Fruit fly (Drosophila melanogaster) whole organism, embryonic: ENCODE measurements around the gene CG33268.

Experiments used
- Asciz ChIP-seq: fragments of 200-800 bp; sonication (Bioruptor generic); optimal IDR thresholded peaks from 2 replicates; lab custom pipeline; 2017; ENCODE audit warnings: missing biosample characterization, mild to moderate bottlenecking, missing genetic modification characterization, missing genetic modification reagents
- Blimp-1 ChIP-seq: fragments of 200-800 bp; sonication (Bioruptor generic); optimal IDR thresholded peaks from 3 replicates; lab custom pipeline; 2018; ENCODE audit warnings: missing biosample characterization, missing genetic modification characterization, mild to moderate bottlenecking, moderate library complexity, missing genetic modification reagents
- CG10431 ChIP-seq: fragments of 200-800 bp; sonication (Bioruptor generic); optimal IDR thresholded peaks from 3 replicates; lab custom pipeline; 2018; ENCODE audit warnings: missing biosample characterization, mild to moderate bottlenecking, missing genetic modification characterization
- CG10654 ChIP-seq: fragments of 200-800 bp; sonication (Bioruptor generic); optimal IDR thresholded peaks from 2 replicates; lab custom pipeline; 2016; ENCODE audit warnings: missing biosample characterization, missing genetic modification characterization
- CG11456 ChIP-seq: fragments of 200-800 bp; sonication (Bioruptor generic); IDR thresholded peaks from 3 replicates; pipeline ENCODE4 v1.3.6; 2022; ENCODE audit warnings: missing biosample characterization, missing genetic modification characterization
- CG14014 ChIP-seq: fragments of 200-800 bp; sonication (Bioruptor generic); IDR thresholded peaks from 2 replicates; pipeline ENCODE4 v1.3.6; 2022; ENCODE audit warnings: missing biosample characterization, missing genetic modification characterization
- CG1832 ChIP-seq: fragments of 200-800 bp; sonication (Bioruptor generic); optimal IDR thresholded peaks from 2 replicates; lab custom pipeline; 2017; ENCODE audit warnings: missing biosample characterization, mild to moderate bottlenecking, missing genetic modification characterization, inconsistent platforms
- CG2202 ChIP-seq: fragments of 200-800 bp; sonication (Bioruptor generic); optimal IDR thresholded peaks from 2 replicates; lab custom pipeline; 2018; ENCODE audit warnings: missing biosample characterization, mild to moderate bottlenecking, missing genetic modification characterization
- CG3847 ChIP-seq: fragments of 200-800 bp; sonication (Bioruptor generic); IDR thresholded peaks from 2 replicates; pipeline ENCODE4 v1.3.6; 2022; ENCODE audit warnings: missing biosample characterization, missing genetic modification characterization
- CG4404 ChIP-seq: fragments of 200-800 bp; sonication (Bioruptor generic); IDR thresholded peaks from 2 replicates; pipeline ENCODE4 v1.3.6; 2022; ENCODE audit warnings: missing biosample characterization, missing genetic modification characterization
- CG6175 ChIP-seq: fragments of 200-800 bp; sonication (Bioruptor generic); IDR thresholded peaks from 3 replicates; pipeline ENCODE4 v1.3.6; 2022; ENCODE audit warnings: missing biosample characterization, missing genetic modification characterization
- CG6272 ChIP-seq: fragments of 200-800 bp; sonication (Bioruptor generic); IDR thresholded peaks from 2 replicates; pipeline ENCODE4 v1.3.6; 2022; ENCODE audit warnings: missing biosample characterization, missing genetic modification characterization
- CG6683 ChIP-seq: fragments of 200-800 bp; sonication (Bioruptor generic); optimal IDR thresholded peaks from 2 replicates; lab custom pipeline; 2017; ENCODE audit warnings: missing biosample characterization, mild to moderate bottlenecking, missing genetic modification characterization, missing genetic modification reagents
- CG6791 ChIP-seq: fragments of 200-800 bp; sonication (Bioruptor generic); IDR thresholded peaks from 3 replicates; pipeline ENCODE4 v1.3.6; 2022; ENCODE audit warnings: missing biosample characterization, missing genetic modification characterization; ENCODE audit not compliant: partially characterized antibody
- CG8281 ChIP-seq: fragments of 200-800 bp; sonication (Bioruptor generic); optimal IDR thresholded peaks from 2 replicates; lab custom pipeline; 2018; ENCODE audit warnings: missing biosample characterization, mild to moderate bottlenecking, missing genetic modification characterization, moderate library complexity
- CG8388 ChIP-seq: fragments of 200-800 bp; sonication (Bioruptor generic); optimal IDR thresholded peaks from 2 replicates; lab custom pipeline; 2019; ENCODE audit warnings: missing biosample characterization, mild to moderate bottlenecking, missing genetic modification characterization, moderate library complexity
- CG8924 ChIP-seq: fragments of 200-800 bp; optimal IDR thresholded peaks from 3 replicates; lab custom pipeline; 2019; ENCODE audit warnings: missing biosample characterization, mild to moderate bottlenecking, missing genetic modification characterization, moderate library complexity
- CG9437 ChIP-seq: fragments of 200-800 bp; sonication (Bioruptor generic); optimal IDR thresholded peaks from 2 replicates; lab custom pipeline; 2018; ENCODE audit warnings: missing biosample characterization, mild to moderate bottlenecking, missing genetic modification characterization
- CHES-1-like ChIP-seq: fragments of 200-800 bp; sonication (Bioruptor generic); optimal IDR thresholded peaks from 2 replicates; lab custom pipeline; 2016; ENCODE audit warnings: missing biosample characterization, missing genetic modification characterization
- D19A ChIP-seq: fragments of 200-800 bp; optimal IDR thresholded peaks from 3 replicates; lab custom pipeline; 2019; ENCODE audit warnings: missing biosample characterization, mild to moderate bottlenecking, missing genetic modification characterization, moderate library complexity
- Dip2 ChIP-seq: fragments of 200-800 bp; sonication (Bioruptor generic); IDR thresholded peaks from 2 replicates; pipeline ENCODE4 v1.3.6; 2022; ENCODE audit warnings: missing biosample characterization, missing genetic modification characterization
- Doc2 ChIP-seq: fragments of 200-800 bp; sonication (Bioruptor generic); IDR thresholded peaks from 2 replicates; pipeline ENCODE4 v1.3.6; 2022; ENCODE audit warnings: missing biosample characterization, missing genetic modification characterization
- Hey ChIP-seq: fragments of 200-800 bp; sonication (Bioruptor generic); optimal IDR thresholded peaks from 3 replicates; lab custom pipeline; 2018; ENCODE audit warnings: missing biosample characterization, mild to moderate bottlenecking, missing genetic modification characterization
- Kr ChIP-seq: fragments of 200-800 bp; sonication (Bioruptor generic); optimal IDR thresholded peaks from 2 replicates; lab custom pipeline; 2017; ENCODE audit warnings: missing biosample characterization, mild to moderate bottlenecking, missing genetic modification characterization
- Lpt ChIP-seq: fragments of >200 bp; optimal IDR thresholded peaks from 2 replicates; lab custom pipeline; 2018; ENCODE audit warnings: missing biosample characterization, missing genetic modification characterization
- MTF-1 ChIP-seq: fragments of 200-800 bp; sonication (Bioruptor generic); optimal IDR thresholded peaks from 2 replicates; lab custom pipeline; 2018; ENCODE audit warnings: missing biosample characterization, mild to moderate bottlenecking, missing genetic modification characterization, borderline replicate concordance
- Sry-δ ChIP-seq: fragments of 200-800 bp; sonication (Bioruptor generic); optimal IDR thresholded peaks from 2 replicates; lab custom pipeline; 2016; ENCODE audit warnings: missing biosample characterization, missing genetic modification characterization
- Stat92E ChIP-seq, 3 experiments: fragments of >200 bp in 2 of 3; fragments of 200-800 bp in 1 of 3; sonication (Bioruptor generic) in 1 of 3; optimal IDR thresholded peaks; 2 replicates each; lab custom pipeline; 2017 to 2019; ENCODE audit warnings: missing biosample characterization in 3 of 3, missing genetic modification characterization in 3 of 3, mild to moderate bottlenecking in 1 of 3, moderate library complexity in 1 of 3
- Xrp1 ChIP-seq: fragments of 200-800 bp; sonication (Bioruptor generic); IDR thresholded peaks from 2 replicates; pipeline ENCODE4 v1.3.6; 2022; ENCODE audit warnings: missing biosample characterization, missing genetic modification characterization
- bbx ChIP-seq: fragments of 200-800 bp; sonication (Bioruptor generic); IDR thresholded peaks from 2 replicates; pipeline ENCODE4 v1.3.6; 2022; ENCODE audit warnings: missing biosample characterization, missing genetic modification characterization; ENCODE audit not compliant: partially characterized antibody
- br ChIP-seq: fragments of >200 bp; optimal IDR thresholded peaks from 2 replicates; lab custom pipeline; 2017
- cas ChIP-seq: fragments of 200-800 bp; sonication (Bioruptor generic); IDR thresholded peaks from 2 replicates; pipeline ENCODE4 v1.3.6; 2022; ENCODE audit warnings: missing biosample characterization, missing genetic modification characterization
- caup ChIP-seq: fragments of 200-800 bp; sonication (Bioruptor generic); optimal IDR thresholded peaks from 3 replicates; lab custom pipeline; 2017; ENCODE audit warnings: missing biosample characterization, mild to moderate bottlenecking, missing genetic modification characterization, moderate library complexity; ENCODE audit not compliant: severe bottlenecking
- cg ChIP-seq: fragments of 200-800 bp; sonication (Bioruptor generic); optimal IDR thresholded peaks from 3 replicates; lab custom pipeline; 2019; ENCODE audit warnings: missing biosample characterization, mild to moderate bottlenecking, missing genetic modification characterization, moderate library complexity
- chif ChIP-seq, 2 experiments: fragments of 200-800 bp; sonication (Bioruptor generic); optimal IDR thresholded peaks; 3 replicates each; lab custom pipeline; 2016; ENCODE audit warnings: missing biosample characterization in 2 of 2, missing genetic modification characterization in 2 of 2
- croc ChIP-seq: fragments of 200-800 bp; sonication (Bioruptor generic); conservative IDR thresholded peaks from 3 replicates; pipeline ENCODE4 v1.3.6; 2022; ENCODE audit warnings: missing biosample characterization, missing genetic modification characterization
- hb ChIP-seq: fragments of 200-800 bp; sonication (Bioruptor generic); IDR thresholded peaks from 3 replicates; pipeline ENCODE4 v1.3.6; 2022; ENCODE audit warnings: missing biosample characterization, missing genetic modification characterization; ENCODE audit not compliant: partially characterized antibody
- inv ChIP-seq: fragments of 200-800 bp; sonication (Bioruptor generic); IDR thresholded peaks from 2 replicates; pipeline ENCODE4 v1.3.6; 2022; ENCODE audit warnings: missing biosample characterization, missing genetic modification characterization; ENCODE audit not compliant: partially characterized antibody
- odd ChIP-seq: fragments of 200-800 bp; sonication (Bioruptor generic); optimal IDR thresholded peaks from 2 replicates; lab custom pipeline; 2017; ENCODE audit warnings: missing biosample characterization, mild to moderate bottlenecking, missing genetic modification characterization
- pho ChIP-seq: fragments of 200-800 bp; sonication (Bioruptor generic); optimal IDR thresholded peaks from 2 replicates; lab custom pipeline; 2016; ENCODE audit warnings: missing biosample characterization, missing genetic modification characterization
- pnt ChIP-seq: fragments of 200-800 bp; sonication (Bioruptor generic); optimal IDR thresholded peaks from 3 replicates; lab custom pipeline; 2016; ENCODE audit warnings: missing biosample characterization, missing genetic modification characterization
- sd ChIP-seq: fragments of 200-800 bp; sonication (Bioruptor generic); optimal IDR thresholded peaks from 3 replicates; lab custom pipeline; 2018; ENCODE audit warnings: missing biosample characterization, mild to moderate bottlenecking, missing genetic modification characterization, moderate library complexity
- sima ChIP-seq: fragments of 200-800 bp; sonication (Bioruptor generic); optimal IDR thresholded peaks from 2 replicates; lab custom pipeline; 2016; ENCODE audit warnings: missing biosample characterization, missing genetic modification characterization
- so ChIP-seq: fragments of 200-800 bp; sonication (Bioruptor generic); IDR thresholded peaks from 3 replicates; pipeline ENCODE4 v1.3.6; 2022; ENCODE audit warnings: missing biosample characterization, missing genetic modification characterization
- sqz ChIP-seq: fragments of 200-800 bp; sonication (Bioruptor generic); optimal IDR thresholded peaks from 3 replicates; lab custom pipeline; 2018; ENCODE audit warnings: missing biosample characterization, mild to moderate bottlenecking, missing genetic modification characterization
- trem ChIP-seq: fragments of 200-800 bp; optimal IDR thresholded peaks from 3 replicates; lab custom pipeline; 2019; ENCODE audit warnings: missing biosample characterization, mild to moderate bottlenecking, missing genetic modification characterization, moderate library complexity
- z ChIP-seq: fragments of 200-800 bp; sonication (Bioruptor generic); IDR thresholded peaks from 3 replicates; pipeline ENCODE4 v1.3.6; 2022; ENCODE audit warnings: missing biosample characterization, missing genetic modification characterization
- zf30C ChIP-seq: fragments of 200-800 bp; sonication (Bioruptor generic); optimal IDR thresholded peaks from 3 replicates; lab custom pipeline; 2018; ENCODE audit warnings: missing biosample characterization, mild to moderate bottlenecking, missing genetic modification characterization

The CG33268 gene

DNA sequence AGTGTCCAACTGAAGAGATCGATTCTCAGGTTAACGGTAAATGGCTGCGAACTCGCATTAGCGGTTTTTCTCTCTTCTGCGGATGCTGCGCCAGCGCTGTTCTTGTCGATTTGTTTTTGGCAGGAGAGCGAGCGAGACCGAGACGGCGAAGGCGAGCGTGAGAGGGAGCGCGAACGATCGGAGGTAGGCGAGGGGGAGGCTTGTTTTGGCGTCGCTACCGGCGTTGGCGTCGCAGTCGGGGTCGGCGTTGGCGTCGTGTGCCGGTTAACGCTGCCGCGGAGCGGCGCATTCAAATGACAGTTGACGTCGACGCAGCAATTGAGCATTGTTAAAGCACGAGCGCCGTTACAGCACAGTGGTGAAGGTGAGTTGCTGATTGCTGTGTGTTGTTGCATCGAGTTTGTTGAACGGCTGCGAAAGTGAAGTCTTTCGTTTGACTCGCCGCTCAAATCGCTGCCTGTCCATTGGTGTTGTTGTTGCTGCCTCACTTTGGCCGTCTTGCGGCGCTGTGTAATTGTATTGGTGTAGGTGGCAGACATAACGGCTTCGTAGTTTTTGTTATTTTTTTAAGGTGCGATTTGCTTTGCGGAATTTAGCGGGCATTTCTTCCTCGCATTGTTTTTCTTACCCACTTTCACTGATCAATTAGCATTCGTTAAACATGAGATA, 4.1 kb downstream of the CG33268 start (continued):
- TF ChIP-seq CG10431 (GFP tag; lab: Kevin White, UChicago) (no peak), trem (tag; lab: Kevin White, UChicago) (no peak), Dip2 (GFP tag; lab: Robert Waterston, UW) (no peak), CG6791 (GFP tag; lab: Robert Waterston, UW) (peak; percentile 63; the same call in 1 of the 3 replicates), CG6175 (GFP tag; lab: Robert Waterston, UW) (0 out of 3 replicates have a peak, but pooled peaks have one; percentile 34), pho (GFP tag; lab: Kevin White, UChicago) (no peak), CG1832 (GFP tag; lab: Kevin White, UChicago) (peak; percentile 90), caup (GFP tag; lab: Kevin White, UChicago) (no peak), CHES-1-like (GFP tag; lab: Kevin White, UChicago) (peak; percentile 25), CG11456 (0 out of 3 replicates have a peak, but pooled peaks have one; percentile 56), chif (GFP tag; optimal IDR thresholded peaks at IDR 0.05; lab: Kevin White, UChicago) (peak in 1 of 2 experiments; percentile 2), CG2202 (no peak), CG8388 (GFP tag; lab: Kevin White, UChicago) (no peak), Kr (GFP tag; lab: Kevin White, UChicago) (no peak), zf30C (GFP tag; lab: Kevin White, UChicago) (no peak), so (GFP tag; lab: Robert Waterston, UW) (0 out of 3 replicates have a peak, but pooled peaks have one; percentile 7), sqz (no peak), pnt (GFP tag; lab: Kevin White, UChicago) (no peak), Stat92E (GFP tag; optimal IDR thresholded peaks at IDR 0.05; lab: Kevin White, UChicago) (peak in 1 of 3 experiments; percentile 43), D19A (tag; lab: Kevin White, UChicago) (no peak), CG9437 (GFP tag; lab: Kevin White, UChicago) (no peak), inv (GFP tag; lab: Robert Waterston, UW) (0 out of 2 replicates have a peak, but pooled peaks have one; percentile 21), croc (GFP tag; lab: Robert Waterston, UW) (no peak), Hey (no peak), cg (peak; percentile 18), CG14014 (GFP tag; lab: Robert Waterston, UW) (no peak), CG10654 (GFP tag; lab: Kevin White, UChicago) (no peak), sd (tag; lab: Kevin White, UChicago) (peak; percentile 5), CG4404 (GFP tag; lab: Robert Waterston, UW) (no peak), hb (GFP tag; lab: Robert Waterston, UW) (no peak), Lpt (GFP tag; lab: Kevin White, UChicago) (no peak), odd (GFP tag; lab: Kevin White, UChicago) (peak; percentile 15)
- TF ChIP-seq, all 482 proteins: peak for 58

DNA sequence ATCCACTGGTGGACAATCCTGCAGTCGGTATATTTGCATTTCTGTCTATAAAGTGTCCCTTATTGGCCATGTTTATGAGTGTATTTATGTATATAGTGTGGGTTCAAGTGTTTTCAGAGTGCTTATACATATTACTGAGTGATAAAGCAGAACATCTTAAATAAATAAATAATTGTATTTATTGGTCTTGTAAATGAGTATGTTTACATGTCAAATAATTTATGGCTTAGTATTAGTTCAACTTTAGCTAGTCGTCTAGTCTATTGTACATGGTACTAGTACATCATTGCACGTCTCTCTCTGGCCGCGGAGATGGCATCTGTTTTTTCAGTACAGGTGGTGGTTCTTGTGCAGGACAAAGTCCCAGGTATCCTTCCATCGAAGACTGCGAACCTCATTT, 7.1 kb downstream of the CG33268 start, which contains the start of gene CG32086:
Gene CG32086, minus strand, starts transcription at position 101 of the 400 bp plus-strand sequence.
- TF ChIP-seq br (lab: Kevin White, UChicago) (no peak), sima (no peak), Xrp1 (GFP tag; lab: Robert Waterston, UW) (no peak)

DNA sequence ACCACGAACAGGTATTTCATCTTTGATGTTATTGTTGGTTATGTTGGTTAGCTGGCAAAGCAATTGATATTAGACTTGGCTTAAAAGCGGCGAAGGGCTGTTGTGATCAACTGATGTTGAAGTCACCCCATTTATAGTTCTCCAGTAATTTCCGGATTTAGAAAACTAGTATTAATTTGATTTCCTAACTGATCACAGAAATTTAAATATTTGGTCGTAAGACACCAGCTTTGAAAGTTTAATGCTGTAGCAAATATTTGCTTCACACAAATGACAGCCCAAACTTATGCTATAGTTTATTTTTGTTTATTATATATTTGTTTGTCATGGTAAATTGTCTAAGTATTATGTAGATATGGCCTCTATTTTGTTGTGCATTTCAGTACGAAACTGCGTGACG, 8.9 kb downstream of the CG33268 start, which contains the start of gene CG33269:
Gene CG33269, minus strand, starts transcription at position 101 of the 400 bp plus-strand sequence.
- TF ChIP-seq CG8281 (tag; lab: Kevin White, UChicago) (no peak), Blimp-1 (GFP tag; lab: Kevin White, UChicago) (no peak), z (GFP tag; lab: Robert Waterston, UW) (no peak), CG6272 (no peak), MTF-1 (no peak), cas (GFP tag; lab: Robert Waterston, UW) (no peak), CG3847 (no peak), CG8924 (tag; lab: Kevin White, UChicago) (no peak), Doc2 (GFP tag; lab: Robert Waterston, UW) (no peak), CG6683 (GFP tag; lab: Kevin White, UChicago) (no peak), Sry-δ (GFP tag; lab: Kevin White, UChicago) (no peak), Asciz (GFP tag; lab: Kevin White, UChicago) (no peak), hb (GFP tag; lab: Robert Waterston, UW) (no peak), bbx (no peak)
